Worm (Caenorhabditis elegans) whole organism, L1 larva: Measurements from ENCODE around the gene ZK84.4.

Experiments
- C16A3.4 ChIP-seq: fragments of 150-350 bp; optimal IDR thresholded peaks from 2 replicates; lab custom pipeline; 2014; ENCODE audit warnings: missing biosample characterization, missing genetic modification characterization
- aly-2 ChIP-seq: fragments of 150-350 bp; optimal IDR thresholded peaks from 2 replicates; lab custom pipeline; 2014; ENCODE audit warnings: missing biosample characterization, missing genetic modification characterization
- blmp-1 ChIP-seq: fragments of 150-350 bp; optimal IDR thresholded peaks from 2 replicates; lab custom pipeline; 2014; ENCODE audit warnings: missing biosample characterization, missing genetic modification characterization
- ceh-63 ChIP-seq: fragments of 200-800 bp; sonication (Bioruptor generic); optimal IDR thresholded peaks from 2 replicates; lab custom pipeline; 2018; ENCODE audit warnings: mild to moderate bottlenecking, missing genetic modification characterization, missing compliant biosample characterization
- ceh-90 ChIP-seq: sonication (generic microtip); optimal IDR thresholded peaks from 2 replicates; lab custom pipeline; 2016; ENCODE audit warnings: missing genetic modification characterization, missing compliant biosample characterization
- dsc-1 ChIP-seq: sonication (generic microtip); optimal IDR thresholded peaks from 2 replicates; lab custom pipeline; 2016; ENCODE audit warnings: mild to moderate bottlenecking, missing genetic modification characterization, missing compliant biosample characterization
- efl-1 ChIP-seq, 4 experiments: fragments of 150-350 bp; optimal IDR thresholded peaks in 3 of 4; peaks in 1 of 4; 1 replicate in 1 of 4; 2 replicates in 3 of 4; lab custom pipeline; 2014; ENCODE audit warnings: missing biosample characterization in 2 of 4, missing genetic modification characterization in 2 of 4, missing genetic modification reagents in 2 of 4
- egl-13 ChIP-seq: sonication (generic microtip); optimal IDR thresholded peaks from 2 replicates; lab custom pipeline; 2016; ENCODE audit warnings: missing genotype, missing genetic modification reagents, missing genetic modification characterization, missing compliant biosample characterization
- egl-27 ChIP-seq, 2 experiments: fragments of 150-350 bp in 1 of 2; sonication (generic microtip); optimal IDR thresholded peaks; 3 replicates each; lab custom pipeline; 2017 to 2018; ENCODE audit warnings: missing biosample characterization in 2 of 2, missing genetic modification characterization in 2 of 2, missing genetic modification reagents in 2 of 2
- elt-3 ChIP-seq, 6 experiments: fragments of 150-350 bp in 1 of 6; sonication (generic microtip); optimal IDR thresholded peaks; 2 replicates each; lab custom pipeline; 2017 to 2018; ENCODE audit warnings: missing biosample characterization in 6 of 6, missing genetic modification characterization in 6 of 6, inconsistent platforms in 1 of 6
- fkh-4 ChIP-seq: sonication (generic microtip); optimal IDR thresholded peaks from 2 replicates; lab custom pipeline; 2016; ENCODE audit warnings: missing compliant biosample characterization, missing genetic modification characterization, borderline replicate concordance
- irx-1 ChIP-seq: sonication (generic microtip); optimal IDR thresholded peaks from 2 replicates; lab custom pipeline; 2016; ENCODE audit warnings: missing genetic modification characterization, missing compliant biosample characterization
- isw-1 ChIP-seq: fragments of 200-800 bp; sonication (Bioruptor generic); IDR thresholded peaks from 2 replicates; pipeline ENCODE4 v1.3.6; 2022; ENCODE audit warnings: missing genetic modification characterization, missing compliant biosample characterization
- lin-14 ChIP-seq: fragments of 200-800 bp; sonication (Bioruptor generic); optimal IDR thresholded peaks from 2 replicates; lab custom pipeline; 2018; ENCODE audit warnings: mild to moderate bottlenecking, missing genetic modification characterization, moderate library complexity, missing compliant biosample characterization
- lin-15B ChIP-seq: fragments of 150-350 bp; sonication (generic microtip); optimal IDR thresholded peaks from 3 replicates; lab custom pipeline; 2014; ENCODE audit warnings: missing biosample characterization, missing genetic modification characterization
- lin-39 ChIP-seq: fragments of 150-350 bp; optimal IDR thresholded peaks from 2 replicates; lab custom pipeline; 2014; ENCODE audit warnings: missing biosample characterization, missing genetic modification reagents, missing genetic modification characterization
- lsy-2 ChIP-seq, 2 experiments: fragments of 150-350 bp; optimal IDR thresholded peaks; 2 replicates each; lab custom pipeline; 2014; ENCODE audit warnings: missing biosample characterization in 2 of 2, missing genetic modification characterization in 2 of 2
- mab-9 ChIP-seq: fragments of 200-800 bp; sonication (Bioruptor generic); IDR thresholded peaks from 2 replicates; pipeline ENCODE4 v1.3.6; 2022; ENCODE audit warnings: missing genetic modification reagents, missing genetic modification characterization, missing compliant biosample characterization
- mef-2 ChIP-seq: fragments of 150-350 bp; optimal IDR thresholded peaks from 2 replicates; lab custom pipeline; 2014; ENCODE audit warnings: missing biosample characterization, missing genetic modification characterization
- nhr-11 ChIP-seq: fragments of 150-350 bp; optimal IDR thresholded peaks from 2 replicates; lab custom pipeline; 2014; ENCODE audit warnings: missing biosample characterization, missing genetic modification characterization
- nhr-20 ChIP-seq: sonication (generic microtip); optimal IDR thresholded peaks from 2 replicates; lab custom pipeline; 2016; ENCODE audit warnings: mild to moderate bottlenecking, missing genetic modification characterization, missing compliant biosample characterization
- nhr-237 ChIP-seq: fragments of 150-350 bp; optimal IDR thresholded peaks from 2 replicates; lab custom pipeline; 2014; ENCODE audit warnings: missing biosample characterization, missing genetic modification characterization
- nhr-71 ChIP-seq: sonication (generic microtip); optimal IDR thresholded peaks from 2 replicates; lab custom pipeline; 2016; ENCODE audit warnings: mild to moderate bottlenecking, missing genetic modification characterization, moderate library complexity, missing compliant biosample characterization
- nhr-76 ChIP-seq: sonication (generic microtip); optimal IDR thresholded peaks from 2 replicates; lab custom pipeline; 2017; ENCODE audit warnings: missing biosample characterization, missing genetic modification characterization
- nhr-77 ChIP-seq: fragments of 150-350 bp; optimal IDR thresholded peaks from 2 replicates; lab custom pipeline; 2014; ENCODE audit warnings: missing biosample characterization, missing genetic modification characterization
- nhr-84 ChIP-seq: sonication (generic microtip); optimal IDR thresholded peaks from 2 replicates; lab custom pipeline; 2017; ENCODE audit warnings: missing biosample characterization, missing genetic modification characterization
- nhr-90 ChIP-seq: sonication (generic microtip); optimal IDR thresholded peaks from 2 replicates; lab custom pipeline; 2016; ENCODE audit warnings: mild to moderate bottlenecking, missing genetic modification characterization, missing compliant biosample characterization; ENCODE audit not compliant: poor library complexity
- rnt-1 ChIP-seq: sonication (generic microtip); optimal IDR thresholded peaks from 2 replicates; lab custom pipeline; 2016; ENCODE audit warnings: mild to moderate bottlenecking, missing genetic modification characterization, moderate library complexity, missing compliant biosample characterization
- skn-1 ChIP-seq: fragments of 150-350 bp; optimal IDR thresholded peaks from 2 replicates; lab custom pipeline; 2014; ENCODE audit warnings: missing biosample characterization, missing genetic modification characterization
- snu-23 ChIP-seq: sonication (generic microtip); optimal IDR thresholded peaks from 2 replicates; lab custom pipeline; 2016; ENCODE audit warnings: missing genetic modification characterization, missing compliant biosample characterization
- sox-4 ChIP-seq: sonication (generic microtip); optimal IDR thresholded peaks from 2 replicates; lab custom pipeline; 2016; ENCODE audit warnings: missing genetic modification characterization, missing compliant biosample characterization
- sptf-1 ChIP-seq: fragments of 150-350 bp; optimal IDR thresholded peaks from 2 replicates; lab custom pipeline; 2014; ENCODE audit warnings: missing biosample characterization, missing genetic modification characterization
- unc-62 ChIP-seq: fragments of 150-350 bp; optimal IDR thresholded peaks from 2 replicates; lab custom pipeline; 2014; ENCODE audit warnings: missing biosample characterization, missing genetic modification reagents, missing genetic modification characterization
- unc-98 ChIP-seq: fragments of 200-800 bp; sonication (Bioruptor generic); IDR thresholded peaks from 2 replicates; pipeline ENCODE4 v1.3.6; 2022; ENCODE audit warnings: missing genetic modification characterization, missing compliant biosample characterization
- zip-4 ChIP-seq: fragments of 200-800 bp; sonication (Bioruptor generic); optimal IDR thresholded peaks from 2 replicates; lab custom pipeline; 2018; ENCODE audit warnings: mild to moderate bottlenecking, missing genetic modification characterization, moderate library complexity, missing compliant biosample characterization
- ztf-4 ChIP-seq: fragments of 150-350 bp; optimal IDR thresholded peaks from 2 replicates; lab custom pipeline; 2014; ENCODE audit warnings: missing biosample characterization, missing genetic modification characterization

Gene ZK84.4

ce11 chrII:6001004-6001403 is 7.8 kb downstream of the ZK84.4 start:
- TF ChIP-seq nhr-71 (peak; percentile 50), efl-1 (optimal IDR thresholded peaks at IDR 0.05; lab: Kevin White, UChicago) (no peak), efl-1 (GFP tag; optimal IDR thresholded peaks at IDR 0.05 in 1 of 2; lab: Kevin White, UChicago) (no peak), nhr-11 (no peak), egl-27 (tag; optimal IDR thresholded peaks at IDR 0.05; lab: Kevin White, UChicago) (no peak)

- TF ChIP-seq lin-14 (GFP tag; lab: Kevin White, UChicago) (no peak), mef-2 (tag; lab: Kevin White, UChicago) (no peak)
Observed at ce11 chrII:6000136-6000535, 8.7 kb downstream of the ZK84.4 start, which contains the start of gene ins-6. Gene ins-6 (plus strand): TSS chrII:6000436.

ce11 chrII:5997257-5997656 is 11.5 kb downstream of the ZK84.4 start, which contains the start of gene ins-5:
Gene ins-5 (plus strand): TSS chrII:5997557.
- TF ChIP-seq mab-9 (GFP tag; lab: Robert Waterston, UW) (no peak), egl-13 (tag; lab: Kevin White, UChicago) (no peak), skn-1 (tag; lab: Kevin White, UChicago) (no peak), dsc-1 (tag; lab: Kevin White, UChicago) (no peak), fkh-4 (tag; lab: Kevin White, UChicago) (no peak), sox-4 (tag; lab: Kevin White, UChicago) (no peak), nhr-84 (tag; lab: Kevin White, UChicago) (no peak), nhr-90 (tag; lab: Kevin White, UChicago) (no peak), rnt-1 (tag; lab: Kevin White, UChicago) (no peak), nhr-77 (tag; lab: Kevin White, UChicago) (no peak), C16A3.4 (tag; lab: Kevin White, UChicago) (no peak), ceh-90 (tag; lab: Kevin White, UChicago) (no peak), lin-15B (no peak), elt-3 (tag; optimal IDR thresholded peaks at IDR 0.05; lab: Kevin White, UChicago) (no peak), unc-98 (GFP tag; lab: Robert Waterston, UW) (no peak), nhr-11 (no peak)
- TF ChIP-seq, all 84 proteins: peak for 0

- TF ChIP-seq lsy-2 (tag; optimal IDR thresholded peaks at IDR 0.05; lab: Kevin White, UChicago) (no peak), snu-23 (no peak), ceh-90 (tag; lab: Kevin White, UChicago) (no peak), egl-13 (tag; lab: Kevin White, UChicago) (no peak), nhr-76 (no peak), zip-4 (GFP tag; lab: Kevin White, UChicago) (no peak), isw-1 (no peak), nhr-20 (no peak), unc-98 (GFP tag; lab: Robert Waterston, UW) (no peak), blmp-1 (tag; lab: Kevin White, UChicago) (no peak), ceh-63 (no peak), unc-62 (GFP tag; lab: Kevin White, UChicago) (no peak), nhr-84 (tag; lab: Kevin White, UChicago) (no peak), nhr-237 (no peak), nhr-11 (no peak), ztf-4 (tag; lab: Kevin White, UChicago) (no peak), sptf-1 (tag; lab: Kevin White, UChicago) (no peak), aly-2 (tag; lab: Kevin White, UChicago) (no peak), lin-39 (no peak), irx-1 (tag; lab: Kevin White, UChicago) (no peak)
Observed at ce11 chrII:5996066-5996465, 12.7 kb downstream of the ZK84.4 start, which contains the start of gene ins-4. Gene ins-4 (plus strand): TSS chrII:5996366.
